Fruit fly (Drosophila melanogaster): ENCODE data around the gene Nprl2.

dm6 chrX:16893034-16893433 lies 8.9 kb upstream of the Nprl2 start:
- TF ChIP-seq Myc (optimal IDR thresholded peaks at IDR 0.05) = no peak
- no peak for TF ChIP-seq Sin3A (optimal IDR thresholded peaks at IDR 0.05)
- TF ChIP-seq psq (optimal IDR thresholded peaks at IDR 0.05) = no peak
- no peak for TF ChIP-seq h (optimal IDR thresholded peaks at IDR 0.05)

Measured in Kc167 (cell line).